Worm (Caenorhabditis elegans): Measurements from ENCODE around the gene nspg-3.

nspg-3 gene

DNA sequence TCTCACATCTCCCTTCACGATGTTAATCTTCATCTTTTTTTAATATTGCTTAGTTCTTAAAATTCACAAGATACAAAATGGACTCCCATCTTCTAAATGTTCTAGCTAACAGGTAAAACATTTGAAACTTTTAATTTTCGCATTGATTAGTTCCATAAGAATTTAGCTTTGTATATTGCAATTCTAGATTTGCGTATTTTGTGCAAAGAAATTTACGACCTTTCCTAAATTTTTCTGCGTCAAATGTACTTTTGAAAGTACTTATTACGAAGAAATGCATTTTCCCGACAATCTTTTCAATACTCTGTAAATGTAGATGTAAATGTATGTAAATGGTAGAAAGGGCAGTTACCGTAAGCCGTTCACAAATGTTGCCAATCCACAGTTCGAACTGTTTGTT, 12.4 kb downstream of the nspg-3 start:
- TF ChIP-seq ama-1 (optimal IDR thresholded peaks at IDR 0.05) (no peak), hnd-1 (tag; optimal IDR thresholded peaks at IDR 0.05) (no peak), pes-1 (GFP tag; IDR thresholded peaks at IDR 0.05) (no peak), ceh-13 (GFP tag; optimal IDR thresholded peaks at IDR 0.05) (no peak), B0310.2 (tag; optimal IDR thresholded peaks at IDR 0.05) (no peak), sea-1 (GFP tag; conservative IDR thresholded peaks at IDR 0.05) (no peak), hmg-4 (GFP tag; optimal IDR thresholded peaks at IDR 0.05) (no peak), flt-1 (GFP tag; IDR thresholded peaks at IDR 0.05) (no peak), aly-1 (tag; optimal IDR thresholded peaks at IDR 0.05) (no peak), ceh-36 (tag; optimal IDR thresholded peaks at IDR 0.05) (no peak), tbx-37 (GFP tag; conservative IDR thresholded peaks at IDR 0.05) (no peak), ets-7 (tag; optimal IDR thresholded peaks at IDR 0.05) (no peak), tra-4 (tag; optimal IDR thresholded peaks at IDR 0.05) (no peak), scrt-1 (GFP tag; IDR thresholded peaks at IDR 0.05) (no peak), tbx-11 (GFP tag; IDR thresholded peaks at IDR 0.05) (no peak), hmbx-1 (tag; optimal IDR thresholded peaks at IDR 0.05) (no peak), F13C5.2 (tag; optimal IDR thresholded peaks at IDR 0.05) (no peak)

- TF ChIP-seq hmbx-1 (tag; optimal IDR thresholded peaks at IDR 0.05), result no peak
- TF ChIP-seq ets-7 (tag; optimal IDR thresholded peaks at IDR 0.05), result no peak
- TF ChIP-seq hnd-1 (tag; optimal IDR thresholded peaks at IDR 0.05), result no peak
- TF ChIP-seq tbx-37 (GFP tag; conservative IDR thresholded peaks at IDR 0.05), result no peak
These were observed 16.2 kb downstream of the nspg-3 start for ce11 chrII:6107773-6108172.

DNA sequence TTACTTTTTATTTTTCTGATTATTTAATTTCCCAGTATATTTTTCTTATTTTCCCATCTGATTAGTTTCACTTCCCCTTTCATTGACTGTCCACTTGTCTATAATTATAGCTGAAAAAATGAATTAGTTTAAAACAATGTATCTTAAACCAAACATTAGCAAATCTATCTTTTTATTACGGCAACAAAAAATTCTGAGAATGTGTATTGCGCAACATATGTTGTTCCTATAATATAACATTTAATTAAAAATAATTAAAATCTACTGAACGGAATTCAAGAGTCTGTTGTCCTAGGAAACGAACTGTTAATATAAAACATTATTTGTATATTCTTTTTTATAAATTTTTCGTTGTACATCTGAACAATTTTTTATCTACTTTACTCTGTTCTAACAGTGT, 18.4 kb downstream of the nspg-3 start:
- TF ChIP-seq tra-4 (tag; optimal IDR thresholded peaks at IDR 0.05) (no peak), hmg-4 (GFP tag; optimal IDR thresholded peaks at IDR 0.05) (no peak), ceh-36 (tag; optimal IDR thresholded peaks at IDR 0.05) (no peak), tbx-37 (GFP tag; conservative IDR thresholded peaks at IDR 0.05) (no peak), flt-1 (GFP tag; IDR thresholded peaks at IDR 0.05) (no peak), F13C5.2 (tag; optimal IDR thresholded peaks at IDR 0.05) (no peak), hnd-1 (tag; optimal IDR thresholded peaks at IDR 0.05) (no peak), pes-1 (GFP tag; IDR thresholded peaks at IDR 0.05) (no peak), ceh-13 (GFP tag; optimal IDR thresholded peaks at IDR 0.05) (no peak), hmbx-1 (tag; optimal IDR thresholded peaks at IDR 0.05) (no peak), aly-1 (tag; optimal IDR thresholded peaks at IDR 0.05) (no peak), ets-7 (tag; optimal IDR thresholded peaks at IDR 0.05) (no peak), scrt-1 (GFP tag; IDR thresholded peaks at IDR 0.05) (no peak), tbx-11 (GFP tag; IDR thresholded peaks at IDR 0.05) (no peak), sea-1 (GFP tag; conservative IDR thresholded peaks at IDR 0.05) (no peak), B0310.2 (tag; optimal IDR thresholded peaks at IDR 0.05) (no peak), ama-1 (optimal IDR thresholded peaks at IDR 0.05) (no peak)

DNA sequence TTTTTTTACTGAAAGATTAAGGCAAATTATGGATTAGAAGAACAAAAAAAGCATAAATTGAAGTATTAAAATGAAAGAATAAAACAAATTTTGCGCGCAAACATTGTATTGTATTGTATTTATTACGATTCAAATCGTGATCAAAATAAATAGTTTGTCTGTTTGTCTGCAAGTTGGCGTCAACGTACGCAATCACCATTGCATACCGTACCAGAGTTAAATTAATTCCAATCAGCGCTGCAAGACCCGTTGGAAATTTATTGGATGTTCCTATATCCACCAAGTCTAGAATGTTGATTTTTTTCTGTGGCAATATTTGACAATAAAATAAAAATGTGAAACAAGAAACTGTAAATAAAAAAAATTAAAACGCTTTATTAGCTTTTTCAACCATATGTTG, 21.6 kb downstream of the nspg-3 start, which contains the start of gene heri-1:
heri-1 (minus strand) TSS at position 8 of the 400 bp plus-strand sequence.
- TF ChIP-seq ceh-36 (tag; optimal IDR thresholded peaks at IDR 0.05), result no peak
- no peak for TF ChIP-seq pes-1 (GFP tag; IDR thresholded peaks at IDR 0.05)
- no peak for TF ChIP-seq scrt-1 (GFP tag; IDR thresholded peaks at IDR 0.05)
- TF ChIP-seq tbx-11 (GFP tag; IDR thresholded peaks at IDR 0.05), result no peak
- no peak for TF ChIP-seq aly-1 (tag; optimal IDR thresholded peaks at IDR 0.05)
- TF ChIP-seq ama-1 (optimal IDR thresholded peaks at IDR 0.05), result no peak
- TF ChIP-seq ets-7 (tag; optimal IDR thresholded peaks at IDR 0.05), result no peak
- no peak for TF ChIP-seq B0310.2 (tag; optimal IDR thresholded peaks at IDR 0.05)
- no peak for TF ChIP-seq ceh-13 (GFP tag; optimal IDR thresholded peaks at IDR 0.05)
- no peak for TF ChIP-seq sea-1 (GFP tag; conservative IDR thresholded peaks at IDR 0.05)
- no peak for TF ChIP-seq hmbx-1 (tag; optimal IDR thresholded peaks at IDR 0.05)
- TF ChIP-seq tbx-37 (GFP tag; conservative IDR thresholded peaks at IDR 0.05), result no peak
- no peak for TF ChIP-seq hnd-1 (tag; optimal IDR thresholded peaks at IDR 0.05)
- no peak for TF ChIP-seq tra-4 (tag; optimal IDR thresholded peaks at IDR 0.05)
- no peak for TF ChIP-seq hmg-4 (GFP tag; optimal IDR thresholded peaks at IDR 0.05)
- no peak for TF ChIP-seq F13C5.2 (tag; optimal IDR thresholded peaks at IDR 0.05)

DNA sequence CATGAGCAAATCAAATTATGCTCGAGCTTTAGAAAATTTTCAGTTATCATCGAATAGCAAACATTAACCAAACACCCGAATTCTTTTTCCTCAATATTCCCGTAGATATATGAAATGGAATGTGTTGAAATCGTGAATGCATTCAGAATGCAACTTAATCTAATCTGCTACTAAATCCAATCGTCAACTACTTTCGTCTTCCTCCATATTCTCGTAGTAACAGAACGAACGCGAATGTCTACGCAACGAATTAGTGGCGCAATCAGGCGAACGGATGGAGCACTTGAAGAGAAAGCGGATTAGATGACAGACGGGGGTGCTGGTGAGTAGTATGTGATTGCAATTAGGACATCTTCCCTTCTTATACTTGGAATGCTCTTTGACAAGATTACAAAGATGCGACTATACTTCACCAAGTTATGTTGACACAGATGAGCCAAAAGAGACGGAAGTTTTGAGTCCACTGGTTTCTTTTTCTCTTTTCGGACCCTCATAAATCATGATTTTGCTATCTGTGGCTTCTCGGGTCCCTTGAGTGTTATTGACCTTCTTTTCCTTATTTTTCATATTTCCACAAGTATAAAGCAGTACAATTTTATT, 22.4 kb downstream of the nspg-3 start:
- TF ChIP-seq tbx-37 (GFP tag; conservative IDR thresholded peaks at IDR 0.05) (no peak), pes-1 (GFP tag; IDR thresholded peaks at IDR 0.05) (no peak), F13C5.2 (tag; optimal IDR thresholded peaks at IDR 0.05) (no peak), ceh-36 (tag; optimal IDR thresholded peaks at IDR 0.05) (peak; percentile 41)

- no peak for TF ChIP-seq tbx-11 (GFP tag; IDR thresholded peaks at IDR 0.05)
- TF ChIP-seq pes-1 (GFP tag; IDR thresholded peaks at IDR 0.05), result no peak
- no peak for TF ChIP-seq F13C5.2 (tag; optimal IDR thresholded peaks at IDR 0.05)
- TF ChIP-seq scrt-1 (GFP tag; IDR thresholded peaks at IDR 0.05), result no peak
These were observed 23.7 kb downstream of the nspg-3 start for ce11 chrII:6115283-6115682.

ce11 chrII:6116701-6117100, 25.1 kb downstream of the nspg-3 start:
- TF ChIP-seq F13C5.2 (tag; optimal IDR thresholded peaks at IDR 0.05) (no peak), scrt-1 (GFP tag; IDR thresholded peaks at IDR 0.05) (no peak), hmbx-1 (tag; optimal IDR thresholded peaks at IDR 0.05) (no peak), sea-1 (GFP tag; conservative IDR thresholded peaks at IDR 0.05) (no peak), hnd-1 (tag; optimal IDR thresholded peaks at IDR 0.05) (no peak), tbx-37 (GFP tag; conservative IDR thresholded peaks at IDR 0.05) (no peak), pes-1 (GFP tag; IDR thresholded peaks at IDR 0.05) (no peak), aly-1 (tag; optimal IDR thresholded peaks at IDR 0.05) (no peak), ceh-13 (GFP tag; optimal IDR thresholded peaks at IDR 0.05) (no peak)

DNA sequence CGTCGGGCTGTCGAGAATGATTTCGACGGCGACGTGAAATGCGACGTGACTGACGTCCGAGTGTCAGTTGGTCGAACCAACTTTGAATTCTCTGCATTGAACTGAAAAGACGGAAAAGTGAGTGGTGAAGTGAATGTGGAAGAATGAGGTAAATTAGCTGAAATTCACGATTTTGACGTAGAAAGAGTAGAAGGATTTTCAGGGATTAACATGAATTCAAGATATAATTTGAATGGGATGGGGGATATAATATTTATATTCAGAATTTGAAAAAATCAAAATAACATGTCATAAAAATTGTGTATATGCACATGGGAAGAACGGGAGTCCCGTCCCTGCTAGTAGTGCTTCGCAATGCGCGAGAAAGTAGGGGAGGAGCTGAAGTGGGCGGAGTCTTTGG, 26.6 kb downstream of the nspg-3 start, which contains the start of gene C29H12.6:
C29H12.6 (minus strand) TSS at position 101 of the 400 bp plus-strand sequence.
- TF ChIP-seq ceh-36 (tag; optimal IDR thresholded peaks at IDR 0.05) (peak; percentile 66), F13C5.2 (tag; optimal IDR thresholded peaks at IDR 0.05) (no peak)

Data from whole organism, early embryonic.